Worm (Caenorhabditis elegans) whole organism, late embryonic: ENCODE measurements around the gene bath-26.
"Not testable (repeated sequence)": the region's sequence is repeated elsewhere in the genome, so short reads cannot be mapped to it uniquely, and the experiment has no call there.

Experiments
- ama-1 ChIP-seq: fragments of 150-350 bp; optimal IDR thresholded peaks from 2 replicates; lab custom pipeline; 2014
- ceh-45 ChIP-seq: fragments of 200-800 bp; sonication (Bioruptor generic); IDR thresholded peaks from 2 replicates; pipeline ENCODE4 v1.3.6; 2022; ENCODE audit warnings: missing genetic modification reagents, missing genetic modification characterization, missing compliant biosample characterization
- ceh-9 ChIP-seq: sonication (generic microtip); optimal IDR thresholded peaks from 2 replicates; lab custom pipeline; 2016; ENCODE audit warnings: mild to moderate bottlenecking, missing genetic modification characterization, inconsistent platforms, missing compliant biosample characterization
- hlh-30 ChIP-seq: sonication (generic microtip); optimal IDR thresholded peaks from 2 replicates; lab custom pipeline; 2017; ENCODE audit warnings: antibody characterized with exemption, missing genetic modification characterization, missing compliant biosample characterization; ENCODE audit not compliant: insufficient read depth
- lin-11 ChIP-seq: fragments of 200-800 bp; sonication (Bioruptor generic); optimal IDR thresholded peaks from 2 replicates; lab custom pipeline; 2018; ENCODE audit warnings: mild to moderate bottlenecking, missing genetic modification characterization, missing compliant biosample characterization
- odd-2 ChIP-seq: sonication (generic microtip); optimal IDR thresholded peaks from 2 replicates; lab custom pipeline; 2017; ENCODE audit warnings: antibody characterized with exemption, mild to moderate bottlenecking, missing genetic modification characterization, missing compliant biosample characterization
- pag-3 ChIP-seq: sonication (generic microtip); optimal IDR thresholded peaks from 2 replicates; lab custom pipeline; 2016; ENCODE audit warnings: missing compliant biosample characterization, missing genetic modification characterization, borderline replicate concordance
- sox-2 ChIP-seq: fragments of 200-800 bp; sonication (Bioruptor generic); IDR thresholded peaks from 2 replicates; pipeline ENCODE4 v1.3.6; 2022; ENCODE audit warnings: missing genetic modification reagents, missing genetic modification characterization, missing compliant biosample characterization
- unc-86 ChIP-seq: sonication (generic microtip); optimal IDR thresholded peaks from 2 replicates; lab custom pipeline; 2016; ENCODE audit warnings: missing genetic modification characterization, missing compliant biosample characterization

ce11 chrII:1632216-1632615 lies 31.7 kb upstream of the bath-26 start, which contains the start of gene C08E3.13:
- not testable (repeated sequence) for TF ChIP-seq unc-86 (tag; lab: Kevin White, UChicago); lin-11 (tag; lab: Kevin White, UChicago); ceh-9 (tag; lab: Kevin White, UChicago); odd-2 (tag; lab: Kevin White, UChicago); hlh-30 (tag; lab: Kevin White, UChicago); ama-1; ceh-45 (GFP tag; lab: Robert Waterston, UW); pag-3 (tag; lab: Kevin White, UChicago); sox-2
